Worm (Caenorhabditis elegans) whole organism, early embryonic: ENCODE measurements around the gene dsl-1.

Experiments
- B0310.2 ChIP-seq: sonication (generic microtip); optimal IDR thresholded peaks from 2 replicates; lab custom pipeline; 2016; ENCODE audit warnings: mild to moderate bottlenecking, missing genetic modification characterization, missing compliant biosample characterization
- pes-1 ChIP-seq: fragments of 200-800 bp; sonication (Bioruptor generic); IDR thresholded peaks from 2 replicates; pipeline ENCODE4 v1.3.6; 2022; ENCODE audit warnings: missing genetic modification reagents, missing genetic modification characterization, missing compliant biosample characterization

ce11 chrIV:1221167-1221566, 13.3 kb upstream of the dsl-1 start, which contains the start of gene W09G12.10:
- TF ChIP-seq pes-1 (no peak), B0310.2 (tag; lab: Kevin White, UChicago) (no peak)
